Worm (Caenorhabditis elegans): ENCODE measurements around the gene nos-2.
A peak's percentile ranks its signal among the peaks of the same experiment; 100 is the strongest.

nos-2 gene

DNA sequence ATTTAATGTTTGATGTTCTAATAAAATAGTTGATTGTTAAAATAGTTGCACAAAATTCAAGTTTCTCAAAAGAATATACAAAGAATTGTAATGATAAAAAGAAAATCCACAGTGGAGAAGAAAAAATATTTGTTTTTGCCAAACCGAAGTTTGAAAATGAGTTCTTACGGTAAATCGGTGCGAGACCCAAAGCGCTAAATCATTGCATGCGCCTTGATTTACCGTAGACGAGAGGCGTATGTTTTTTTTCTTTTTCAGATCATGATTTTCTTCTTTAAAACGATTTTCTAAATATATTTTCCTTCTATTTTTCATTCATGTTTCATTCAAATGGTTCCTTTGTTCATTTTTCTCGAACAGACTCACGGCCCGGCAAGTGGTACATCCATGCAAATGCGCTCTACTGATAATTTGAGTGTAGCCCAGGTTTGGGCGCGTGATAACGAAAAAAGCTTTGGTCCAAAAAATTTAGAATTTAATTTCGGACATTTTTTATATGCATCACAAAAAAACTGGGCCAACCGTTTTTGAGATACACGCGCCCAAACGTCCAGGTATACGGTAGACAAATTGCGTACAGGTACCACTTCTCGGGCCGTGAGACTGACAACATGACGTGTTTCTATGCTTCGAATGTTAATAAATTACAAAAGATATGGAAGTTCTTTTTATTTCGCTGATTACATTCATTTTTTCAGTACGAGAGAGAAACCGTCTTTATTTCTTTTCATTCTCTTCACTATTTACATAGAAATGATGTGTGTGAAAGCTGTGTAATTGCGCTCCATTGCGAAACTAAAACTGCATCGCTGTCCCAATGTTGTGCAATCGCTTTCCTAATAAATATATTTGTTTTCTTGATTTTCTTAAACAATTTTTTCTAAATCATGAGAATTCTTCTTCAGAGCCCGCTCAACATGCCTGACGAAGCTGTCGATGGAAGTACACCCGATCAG, 40.2 kb upstream of the nos-2 start, which contains the start of gene znf-598:
znf-598 (plus strand) TSS at position 906 of the 956 bp plus-strand sequence.
- TF ChIP-seq egl-18 (GFP tag; IDR thresholded peaks at IDR 0.05) (no peak), Y53G8AR.9 (GFP tag; conservative IDR thresholded peaks at IDR 0.05) (no peak), hrde-1 (tag; optimal IDR thresholded peaks at IDR 0.05; ENCODE audit: borderline replicate concordance) (no peak), pbrm-1 (GFP tag; IDR thresholded peaks at IDR 0.05) (no peak), madf-6 (GFP tag; IDR thresholded peaks at IDR 0.05) (peak; percentile 82), unc-130 (GFP tag; optimal IDR thresholded peaks at IDR 0.05) (no peak), hlh-12 (tag; optimal IDR thresholded peaks at IDR 0.05) (no peak), athp-1 (tag; optimal IDR thresholded peaks at IDR 0.05) (no peak), ztf-3 (GFP tag; optimal IDR thresholded peaks at IDR 0.05) (no peak), F33H1.4 (GFP tag; IDR thresholded peaks at IDR 0.05) (peak; percentile 86), chd-7 (tag; optimal IDR thresholded peaks at IDR 0.05) (no peak), dpl-1 (GFP tag; optimal IDR thresholded peaks at IDR 0.05) (no peak), lag-1 (GFP tag; IDR thresholded peaks at IDR 0.05) (no peak), unc-62 (GFP tag; optimal IDR thresholded peaks at IDR 0.05) (no peak), ztf-26 (tag; optimal IDR thresholded peaks at IDR 0.05) (no peak), K12H6.12 (tag; optimal IDR thresholded peaks at IDR 0.05) (no peak), F23B12.7 (tag; optimal IDR thresholded peaks at IDR 0.05; ENCODE audit: insufficient read depth) (no peak), madf-3 (GFP tag; IDR thresholded peaks at IDR 0.05) (no peak), lin-35 (GFP tag; optimal IDR thresholded peaks at IDR 0.05) (no peak), fkh-3 (tag; optimal IDR thresholded peaks at IDR 0.05) (no peak), mes-4 (tag; optimal IDR thresholded peaks at IDR 0.05) (no peak), nfyb-1 (GFP tag; IDR thresholded peaks at IDR 0.05) (no peak), tlf-1 (GFP tag; optimal IDR thresholded peaks at IDR 0.05) (no peak), C17E4.6 (GFP tag; IDR thresholded peaks at IDR 0.05) (no peak), ets-4 (GFP tag; optimal IDR thresholded peaks at IDR 0.05) (no peak), egl-44 (GFP tag; IDR thresholded peaks at IDR 0.05) (no peak), zim-3 (tag; optimal IDR thresholded peaks at IDR 0.05) (no peak), ztf-22 (GFP tag; optimal IDR thresholded peaks at IDR 0.05) (no peak), nhr-27 (tag; optimal IDR thresholded peaks at IDR 0.05) (no peak), ceh-100 (GFP tag; IDR thresholded peaks at IDR 0.05) (no peak), aptf-2 (GFP tag; conservative IDR thresholded peaks at IDR 0.05) (no peak), lin-54 (GFP tag; optimal IDR thresholded peaks at IDR 0.05) (no peak), gei-17 (GFP tag; optimal IDR thresholded peaks at IDR 0.05) (no peak), ztf-25 (GFP tag; IDR thresholded peaks at IDR 0.05) (no peak), hsf-1 (GFP tag; IDR thresholded peaks at IDR 0.05) (no peak), nhr-80 (tag; optimal IDR thresholded peaks at IDR 0.05) (peak; percentile 84), D2030.7 (GFP tag; IDR thresholded peaks at IDR 0.05) (peak; percentile 34; the same call in 1 of the 2 replicates), efl-1 (GFP tag; optimal IDR thresholded peaks at IDR 0.05) (peak; percentile 38), attf-5 (GFP tag; optimal IDR thresholded peaks at IDR 0.05) (peak; percentile 70), snpc-1.3 (tag; optimal IDR thresholded peaks at IDR 0.05; ENCODE audit: insufficient read depth) (peak; percentile 8), zfh-2 (GFP tag; conservative IDR thresholded peaks at IDR 0.05) (no peak), lin-40 (tag; optimal IDR thresholded peaks at IDR 0.05) (peak; percentile 12), let-607 (tag; optimal IDR thresholded peaks at IDR 0.05) (peak; percentile 66 to 73), sea-2 (GFP tag; IDR thresholded peaks at IDR 0.05) (no peak), hmg-1.2 (GFP tag; IDR thresholded peaks at IDR 0.05) (peak; percentile 35), hlh-26 (GFP tag; conservative IDR thresholded peaks at IDR 0.05) (no peak), nfya-2 (GFP tag; IDR thresholded peaks at IDR 0.05) (no peak)

All from whole organism, young adult.